Worm (Caenorhabditis elegans) whole organism, L4/young adult: ENCODE data around the gene F21C10.9.

Experiments
- dao-5 ChIP-seq: sonication (generic microtip); optimal IDR thresholded peaks from 2 replicates; lab custom pipeline; 2016; ENCODE audit warnings: missing genotype, missing genetic modification characterization, moderate library complexity, missing compliant biosample characterization
- him-1 ChIP-seq: sonication (generic microtip); optimal IDR thresholded peaks from 2 replicates; lab custom pipeline; 2016; ENCODE audit warnings: missing genotype, missing genetic modification reagents, missing genetic modification characterization, missing compliant biosample characterization

- no peak for TF ChIP-seq him-1 (tag; lab: Kevin White, UChicago)
- no peak for TF ChIP-seq dao-5 (tag; lab: Kevin White, UChicago)
These were observed 45.4 kb upstream of the F21C10.9 start for ce11 chrV:9143896-9144295.
